Worm (Caenorhabditis elegans): ENCODE data around the gene C14C6.2.

- no peak for TF ChIP-seq lsy-2 (tag; optimal IDR thresholded peaks at IDR 0.05)
- TF ChIP-seq unc-62 (GFP tag; optimal IDR thresholded peaks at IDR 0.05) = no peak
- no peak for TF ChIP-seq blmp-1 (tag; optimal IDR thresholded peaks at IDR 0.05)
- TF ChIP-seq mab-5 (tag; optimal IDR thresholded peaks at IDR 0.05) = no peak
- TF ChIP-seq sptf-1 (tag; optimal IDR thresholded peaks at IDR 0.05) = no peak
- TF ChIP-seq elt-3 (tag; optimal IDR thresholded peaks at IDR 0.05) = no peak
- TF ChIP-seq nhr-76 (tag; optimal IDR thresholded peaks at IDR 0.05) = no peak
These were observed 10.5 kb upstream of the C14C6.2 start for ce11 chrV:552406-552805.

Data from whole organism, mixed stage, embryonic.